Worm (Caenorhabditis elegans) whole organism, late embryonic: Measurements from ENCODE around the gene T25E4.1.

Experiments used
- C38D4.7 ChIP-seq: fragments of 200-800 bp; sonication (Bioruptor generic); optimal IDR thresholded peaks from 2 replicates; lab custom pipeline; 2018; ENCODE audit warnings: mild to moderate bottlenecking, missing genetic modification characterization, moderate library complexity, missing compliant biosample characterization
- K02D7.2 ChIP-seq: sonication (generic microtip); optimal IDR thresholded peaks from 2 replicates; lab custom pipeline; 2017; ENCODE audit warnings: mild to moderate bottlenecking, missing genetic modification characterization, missing compliant biosample characterization
- T23F11.4 ChIP-seq: fragments of 200-800 bp; sonication (Bioruptor generic); optimal IDR thresholded peaks from 2 replicates; lab custom pipeline; 2018; ENCODE audit warnings: mild to moderate bottlenecking, missing genetic modification characterization, missing compliant biosample characterization
- ceh-14 ChIP-seq: sonication (generic microtip); optimal IDR thresholded peaks from 2 replicates; lab custom pipeline; 2016; ENCODE audit warnings: missing genotype, missing genetic modification characterization, missing compliant biosample characterization
- ceh-18 ChIP-seq: sonication (generic microtip); optimal IDR thresholded peaks from 2 replicates; lab custom pipeline; 2016; ENCODE audit warnings: missing genetic modification characterization, missing compliant biosample characterization
- ceh-19 ChIP-seq: fragments of 200-800 bp; sonication (Bioruptor generic); optimal IDR thresholded peaks from 2 replicates; lab custom pipeline; 2018; ENCODE audit warnings: mild to moderate bottlenecking, missing genetic modification characterization, missing compliant biosample characterization
- ceh-2 ChIP-seq: sonication (generic microtip); optimal IDR thresholded peaks from 2 replicates; lab custom pipeline; 2016; ENCODE audit warnings: missing genotype, missing genetic modification characterization, missing compliant biosample characterization
- ceh-22 ChIP-seq: sonication (generic microtip); optimal IDR thresholded peaks from 2 replicates; lab custom pipeline; 2017; ENCODE audit warnings: missing biosample characterization, missing genetic modification characterization
- ceh-30 ChIP-seq: fragments of 150-350 bp; optimal IDR thresholded peaks from 2 replicates; lab custom pipeline; 2014; ENCODE audit warnings: missing biosample characterization, missing genetic modification characterization
- ceh-31 ChIP-seq: sonication (generic microtip); optimal IDR thresholded peaks from 2 replicates; lab custom pipeline; 2016; ENCODE audit warnings: missing genetic modification characterization, missing compliant biosample characterization
- ceh-34 ChIP-seq: sonication (generic microtip); optimal IDR thresholded peaks from 2 replicates; lab custom pipeline; 2016; ENCODE audit warnings: mild to moderate bottlenecking, missing genetic modification characterization, missing compliant biosample characterization
- ceh-45 ChIP-seq: fragments of 200-800 bp; sonication (Bioruptor generic); IDR thresholded peaks from 2 replicates; pipeline ENCODE4 v1.3.6; 2022; ENCODE audit warnings: missing genetic modification reagents, missing genetic modification characterization, missing compliant biosample characterization
- elt-2 ChIP-seq: sonication (generic microtip); optimal IDR thresholded peaks from 2 replicates; lab custom pipeline; 2016; ENCODE audit warnings: missing genetic modification reagents, missing genetic modification characterization, missing compliant biosample characterization
- elt-4 ChIP-seq: sonication (generic microtip); optimal IDR thresholded peaks from 2 replicates; lab custom pipeline; 2016; ENCODE audit warnings: missing genetic modification characterization, missing compliant biosample characterization
- fax-1 ChIP-seq: sonication (generic microtip); optimal IDR thresholded peaks from 2 replicates; lab custom pipeline; 2016; ENCODE audit warnings: missing genotype, missing genetic modification characterization, missing compliant biosample characterization
- fkh-10 ChIP-seq: fragments of 150-350 bp; optimal IDR thresholded peaks from 2 replicates; lab custom pipeline; 2014; ENCODE audit warnings: missing biosample characterization, missing genetic modification reagents, missing genetic modification characterization
- fkh-6 ChIP-seq: sonication (generic microtip); optimal IDR thresholded peaks from 2 replicates; lab custom pipeline; 2016; ENCODE audit warnings: missing genetic modification characterization, missing compliant biosample characterization
- hlh-13 ChIP-seq: fragments of 200-800 bp; sonication (Bioruptor generic); optimal IDR thresholded peaks from 2 replicates; lab custom pipeline; 2018; ENCODE audit warnings: mild to moderate bottlenecking, missing genetic modification characterization, missing compliant biosample characterization
- hlh-15 ChIP-seq: sonication (generic microtip); optimal IDR thresholded peaks from 2 replicates; lab custom pipeline; 2016; ENCODE audit warnings: missing genetic modification characterization, missing compliant biosample characterization
- hlh-30 ChIP-seq: sonication (generic microtip); optimal IDR thresholded peaks from 2 replicates; lab custom pipeline; 2017; ENCODE audit warnings: antibody characterized with exemption, missing genetic modification characterization, missing compliant biosample characterization; ENCODE audit not compliant: insufficient read depth
- hlh-6 ChIP-seq: sonication (generic microtip); optimal IDR thresholded peaks from 2 replicates; lab custom pipeline; 2016; ENCODE audit warnings: missing genotype, missing genetic modification characterization, missing compliant biosample characterization
- hlh-8 ChIP-seq: sonication (generic microtip); optimal IDR thresholded peaks from 2 replicates; lab custom pipeline; 2016; ENCODE audit warnings: missing genotype, missing genetic modification characterization, missing compliant biosample characterization
- lim-6 ChIP-seq: sonication (generic microtip); optimal IDR thresholded peaks from 2 replicates; lab custom pipeline; 2016; ENCODE audit warnings: missing genetic modification characterization, missing compliant biosample characterization
- mec-3 ChIP-seq: sonication (generic microtip); optimal IDR thresholded peaks from 2 replicates; lab custom pipeline; 2016; ENCODE audit warnings: borderline replicate concordance, missing genetic modification characterization, missing compliant biosample characterization
- nfya-1 ChIP-seq: sonication (generic microtip); optimal IDR thresholded peaks from 2 replicates; lab custom pipeline; 2017; ENCODE audit warnings: missing genetic modification characterization, mild to moderate bottlenecking, missing compliant biosample characterization, antibody characterized with exemption, moderate library complexity
- npax-4 ChIP-seq: sonication (generic microtip); optimal IDR thresholded peaks from 2 replicates; lab custom pipeline; 2016; ENCODE audit warnings: missing genetic modification characterization, missing compliant biosample characterization
- odd-2 ChIP-seq: sonication (generic microtip); optimal IDR thresholded peaks from 2 replicates; lab custom pipeline; 2017; ENCODE audit warnings: antibody characterized with exemption, mild to moderate bottlenecking, missing genetic modification characterization, missing compliant biosample characterization
- pha-2 ChIP-seq: sonication (generic microtip); optimal IDR thresholded peaks from 2 replicates; lab custom pipeline; 2017; ENCODE audit warnings: mild to moderate bottlenecking, missing genetic modification characterization, missing compliant biosample characterization
- pha-4 ChIP-seq: fragments of 150-350 bp; optimal IDR thresholded peaks from 2 replicates; lab custom pipeline; 2018; ENCODE audit warnings: missing biosample characterization, missing genetic modification reagents, missing genetic modification characterization
- pqm-1 ChIP-seq: sonication (generic microtip); optimal IDR thresholded peaks from 2 replicates; lab custom pipeline; 2016; ENCODE audit warnings: missing genetic modification characterization, missing compliant biosample characterization
- pros-1 ChIP-seq: fragments of 150-350 bp; optimal IDR thresholded peaks from 2 replicates; lab custom pipeline; 2014; ENCODE audit warnings: missing biosample characterization, missing genetic modification reagents, missing genetic modification characterization
- ref-2 ChIP-seq: sonication (generic microtip); optimal IDR thresholded peaks from 2 replicates; lab custom pipeline; 2016; ENCODE audit warnings: missing genetic modification characterization, missing compliant biosample characterization
- rnt-1 ChIP-seq: sonication (generic microtip); optimal IDR thresholded peaks from 2 replicates; lab custom pipeline; 2016; ENCODE audit warnings: missing genetic modification characterization, missing compliant biosample characterization
- sdc-2 ChIP-seq: sonication (generic microtip); optimal IDR thresholded peaks from 2 replicates; lab custom pipeline; 2016; ENCODE audit warnings: missing genotype, missing genetic modification characterization, missing compliant biosample characterization
- sox-4 ChIP-seq: sonication (generic microtip); optimal IDR thresholded peaks from 2 replicates; lab custom pipeline; 2017; ENCODE audit warnings: mild to moderate bottlenecking, missing genetic modification characterization, inconsistent platforms, missing compliant biosample characterization
- tbx-2 ChIP-seq: sonication (generic microtip); optimal IDR thresholded peaks from 2 replicates; lab custom pipeline; 2016; ENCODE audit warnings: missing genetic modification characterization, missing compliant biosample characterization
- tbx-7 ChIP-seq: sonication (generic microtip); optimal IDR thresholded peaks from 2 replicates; lab custom pipeline; 2016; ENCODE audit warnings: missing genotype, missing genetic modification characterization, missing compliant biosample characterization
- unc-3 ChIP-seq, 2 experiments: fragments of 200-800 bp in 1 of 2; sonication (Bioruptor generic) in 1 of 2; sonication (generic microtip) in 1 of 2; conservative IDR thresholded peaks in 1 of 2; optimal IDR thresholded peaks in 1 of 2; 2 replicates each; pipeline versions ENCODE4 v1.3.6 to Lab custom; 2016 to 2022; ENCODE audit warnings: missing compliant biosample characterization in 2 of 2, missing genetic modification characterization in 2 of 2, missing genetic modification reagents in 1 of 2
- unc-42 ChIP-seq: sonication (generic microtip); optimal IDR thresholded peaks from 2 replicates; lab custom pipeline; 2016; ENCODE audit warnings: missing genotype, missing genetic modification characterization, missing compliant biosample characterization
- unc-55 ChIP-seq: sonication (generic microtip); optimal IDR thresholded peaks from 2 replicates; lab custom pipeline; 2017; ENCODE audit warnings: missing biosample characterization, missing genetic modification reagents, missing genetic modification characterization
- unc-86 ChIP-seq: sonication (generic microtip); optimal IDR thresholded peaks from 2 replicates; lab custom pipeline; 2016; ENCODE audit warnings: missing genetic modification characterization, missing compliant biosample characterization
- zip-5 ChIP-seq: sonication (generic microtip); optimal IDR thresholded peaks from 2 replicates; lab custom pipeline; 2016; ENCODE audit warnings: missing genetic modification characterization, missing compliant biosample characterization
- ztf-16 ChIP-seq: sonication (generic microtip); optimal IDR thresholded peaks from 2 replicates; lab custom pipeline; 2017; ENCODE audit warnings: missing genetic modification characterization, missing compliant biosample characterization

The T25E4.1 gene

DNA sequence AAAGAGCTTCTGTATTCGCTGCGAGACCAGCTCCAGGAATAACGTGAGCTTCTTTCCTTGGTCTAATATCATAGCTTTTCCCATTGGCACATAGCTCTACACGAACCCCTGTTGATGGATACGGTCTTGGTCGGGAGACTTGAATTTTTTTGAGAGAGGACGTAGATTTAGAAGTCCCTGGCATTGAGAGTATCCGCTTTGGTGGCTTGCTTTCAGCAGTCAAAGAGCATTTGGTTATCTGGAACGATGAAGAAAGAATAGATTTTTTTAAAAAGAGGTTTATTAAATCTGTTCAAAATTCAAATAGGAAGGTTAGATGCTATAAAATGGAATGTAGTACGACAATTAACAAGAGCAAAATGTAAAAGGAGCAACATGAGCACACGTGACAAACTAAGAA lies 11.6 kb downstream of the T25E4.1 start, which contains the start of gene C17G10.13:
Gene C17G10.13, minus strand, starts transcription at position 101 of the 400 bp plus-strand sequence.
- no peak for TF ChIP-seq zip-5 (tag; lab: Kevin White, UChicago)
- TF ChIP-seq fax-1 (tag; lab: Kevin White, UChicago): no peak
- no peak for TF ChIP-seq unc-3 (GFP tag; conservative IDR thresholded peaks at IDR 0.05; lab: Robert Waterston, UW)
- TF ChIP-seq unc-3 (tag; optimal IDR thresholded peaks at IDR 0.05; lab: Kevin White, UChicago): no peak
- no peak for TF ChIP-seq pha-2 (tag; lab: Kevin White, UChicago)
- no peak for TF ChIP-seq ceh-31 (tag; lab: Kevin White, UChicago)
- no peak for TF ChIP-seq rnt-1 (tag; lab: Kevin White, UChicago)

DNA sequence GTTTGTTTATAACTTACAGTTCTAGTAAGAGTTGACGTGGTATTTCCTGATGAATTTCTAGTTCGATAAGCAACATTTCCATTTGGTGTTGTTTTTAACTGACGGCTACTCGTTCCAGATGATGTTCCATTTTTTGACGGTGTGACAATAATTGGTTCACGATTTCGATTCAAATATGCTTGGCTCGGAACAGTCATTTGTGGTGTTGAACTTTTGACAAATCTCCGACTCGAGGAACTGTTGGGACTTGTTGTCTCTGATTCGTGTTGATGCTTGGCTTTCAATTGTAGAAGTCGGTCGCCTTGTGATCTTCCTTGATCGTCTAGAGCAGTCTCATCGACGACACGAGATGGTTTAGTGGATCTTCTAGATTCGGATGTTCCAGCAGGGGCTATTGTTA lies 13.4 kb downstream of the T25E4.1 start:
- no peak for TF ChIP-seq elt-2 (tag; lab: Kevin White, UChicago)
- TF ChIP-seq hlh-8 (tag; lab: Kevin White, UChicago): no peak
- TF ChIP-seq ceh-14 (tag; lab: Kevin White, UChicago): no peak
- TF ChIP-seq tbx-7: no peak
- no peak for TF ChIP-seq unc-3 (GFP tag; conservative IDR thresholded peaks at IDR 0.05; lab: Robert Waterston, UW)
- TF ChIP-seq unc-3 (tag; optimal IDR thresholded peaks at IDR 0.05; lab: Kevin White, UChicago): no peak
- TF ChIP-seq ceh-22 (tag; lab: Kevin White, UChicago): no peak
- no peak for TF ChIP-seq pros-1 (tag; lab: Kevin White, UChicago)
- no peak for TF ChIP-seq mec-3
- no peak for TF ChIP-seq hlh-13
- no peak for TF ChIP-seq elt-4 (tag; lab: Kevin White, UChicago)
- TF ChIP-seq ref-2 (tag; lab: Kevin White, UChicago): no peak
- no peak for TF ChIP-seq lim-6 (tag; lab: Kevin White, UChicago)
- TF ChIP-seq, all 69 proteins: peak for 0

ce11 chrII:5592857-5593256 lies 14.7 kb downstream of the T25E4.1 start:
- TF ChIP-seq tbx-2: no peak
- no peak for TF ChIP-seq fkh-6
- TF ChIP-seq pros-1 (tag; lab: Kevin White, UChicago): no peak
- no peak for TF ChIP-seq ztf-16 (tag; lab: Kevin White, UChicago)
- TF ChIP-seq K02D7.2: no peak
- TF ChIP-seq T23F11.4 (GFP tag; lab: Kevin White, UChicago): no peak
- TF ChIP-seq ceh-19: no peak
- no peak for TF ChIP-seq ceh-34 (tag; lab: Kevin White, UChicago)
- TF ChIP-seq sox-4: no peak
- no peak for TF ChIP-seq ceh-30 (tag; lab: Kevin White, UChicago)
- TF ChIP-seq npax-4 (tag; lab: Kevin White, UChicago): no peak
- no peak for TF ChIP-seq C38D4.7 (GFP tag; lab: Kevin White, UChicago)
- no peak for TF ChIP-seq elt-2 (tag; lab: Kevin White, UChicago)
- TF ChIP-seq rnt-1 (tag; lab: Kevin White, UChicago): no peak

ce11 chrII:5593377-5593932 lies 15.3 kb downstream of the T25E4.1 start, which contains the start of gene cdc-14:
Gene cdc-14 (minus strand): TSS chrII:5593427.
- TF ChIP-seq pha-4 (tag; lab: Kevin White, UChicago): no peak
- TF ChIP-seq pha-2 (tag; lab: Kevin White, UChicago): no peak
- TF ChIP-seq ref-2 (tag; lab: Kevin White, UChicago): peak; percentile 56
- TF ChIP-seq unc-55: peak; percentile 64
- no peak for TF ChIP-seq unc-86 (tag; lab: Kevin White, UChicago)
- TF ChIP-seq hlh-30 (tag; lab: Kevin White, UChicago): peak; percentile 95
- peak; percentile 33 for TF ChIP-seq sdc-2 (tag; lab: Kevin White, UChicago)
- TF ChIP-seq ceh-14 (tag; lab: Kevin White, UChicago): no peak
- TF ChIP-seq hlh-13: no peak
- TF ChIP-seq nfya-1 (tag; lab: Kevin White, UChicago): peak; percentile 72
- TF ChIP-seq unc-42 (tag; lab: Kevin White, UChicago): peak; percentile 59
- 0 out of 2 replicates have a peak, but pooled peaks have one; percentile 24 for TF ChIP-seq ceh-45
- TF ChIP-seq pqm-1 (tag; lab: Kevin White, UChicago): no peak
- no peak for TF ChIP-seq ceh-30 (tag; lab: Kevin White, UChicago)
- peak; percentile 81 for TF ChIP-seq ceh-18
- TF ChIP-seq hlh-6 (tag; lab: Kevin White, UChicago): peak; percentile 38
- TF ChIP-seq hlh-15 (tag; lab: Kevin White, UChicago): no peak
- TF ChIP-seq hlh-8 (tag; lab: Kevin White, UChicago): peak; percentile 13
- TF ChIP-seq ceh-31 (tag; lab: Kevin White, UChicago): peak; percentile 65
- no peak for TF ChIP-seq ceh-22 (tag; lab: Kevin White, UChicago)
- peak; percentile 57 for TF ChIP-seq elt-2 (tag; lab: Kevin White, UChicago)
- TF ChIP-seq unc-3 (GFP tag; conservative IDR thresholded peaks at IDR 0.05; lab: Robert Waterston, UW): no peak
- no peak for TF ChIP-seq unc-3 (tag; optimal IDR thresholded peaks at IDR 0.05; lab: Kevin White, UChicago)
- no peak for TF ChIP-seq npax-4 (tag; lab: Kevin White, UChicago)
- TF ChIP-seq ceh-34 (tag; lab: Kevin White, UChicago): peak; percentile 69
- TF ChIP-seq fkh-10 (GFP tag; lab: Kevin White, UChicago): no peak
- TF ChIP-seq odd-2 (tag; lab: Kevin White, UChicago): no peak
- TF ChIP-seq tbx-2: peak; percentile 76
- no peak for TF ChIP-seq ceh-2 (tag; lab: Kevin White, UChicago)
